Fruit fly (Drosophila melanogaster): ENCODE measurements around the gene eff.

- TF ChIP-seq insv (optimal IDR thresholded peaks at IDR 0.05) = no peak
- TF ChIP-seq h (optimal IDR thresholded peaks at IDR 0.05) = no peak
- TF ChIP-seq Myc (optimal IDR thresholded peaks at IDR 0.05) = no peak
- no peak for TF ChIP-seq ttk (optimal IDR thresholded peaks at IDR 0.05)
These were observed 4.4 kb downstream of the eff start for dm6 chr3R:14736674-14737073.
